Worm (Caenorhabditis elegans) whole organism, L3 larva: Measurements from ENCODE around the gene F10C1.9.

ENCODE experiments used
- elt-1 ChIP-seq: fragments of 150-350 bp; optimal IDR thresholded peaks from 2 replicates; lab custom pipeline; 2014; ENCODE audit warnings: missing biosample characterization, missing genetic modification characterization
- lin-39 ChIP-seq: fragments of 150-350 bp; optimal IDR thresholded peaks from 2 replicates; lab custom pipeline; 2018; ENCODE audit warnings: missing biosample characterization, missing genetic modification reagents, missing genetic modification characterization
- mdl-1 ChIP-seq: fragments of 150-350 bp; optimal IDR thresholded peaks from 2 replicates; lab custom pipeline; 2014; ENCODE audit warnings: missing biosample characterization, missing genetic modification characterization
- nhr-43 ChIP-seq: sonication (generic microtip); optimal IDR thresholded peaks from 2 replicates; lab custom pipeline; 2016; ENCODE audit warnings: mild to moderate bottlenecking, missing genetic modification characterization, missing compliant biosample characterization; ENCODE audit not compliant: poor library complexity, severe bottlenecking
- pha-4 ChIP-seq: fragments of 150-350 bp; optimal IDR thresholded peaks from 2 replicates; lab custom pipeline; 2014; ENCODE audit warnings: missing biosample characterization, missing genetic modification reagents, missing genetic modification characterization
- pqm-1 ChIP-seq: fragments of 150-350 bp; optimal IDR thresholded peaks from 2 replicates; lab custom pipeline; 2017; ENCODE audit warnings: missing biosample characterization, missing genetic modification characterization, inconsistent platforms
- skn-1 ChIP-seq: fragments of 150-350 bp; optimal IDR thresholded peaks from 2 replicates; lab custom pipeline; 2014; ENCODE audit warnings: missing biosample characterization, missing genetic modification characterization
- snpc-4 ChIP-seq: fragments of 150-350 bp; optimal IDR thresholded peaks from 2 replicates; lab custom pipeline; 2014; ENCODE audit warnings: missing biosample characterization, missing genetic modification characterization
- unc-62 ChIP-seq: fragments of 150-350 bp; sonication (generic microtip); optimal IDR thresholded peaks from 4 replicates; lab custom pipeline; 2014; ENCODE audit warnings: missing biosample characterization, missing genetic modification reagents, missing genetic modification characterization
- ztf-4 ChIP-seq: fragments of 150-350 bp; optimal IDR thresholded peaks from 2 replicates; lab custom pipeline; 2014; ENCODE audit warnings: missing biosample characterization, missing genetic modification characterization

- TF ChIP-seq unc-62 (GFP tag; lab: Kevin White, UChicago) = no peak
- no peak for TF ChIP-seq elt-1 (tag; lab: Kevin White, UChicago)
- peak; percentile 43 for TF ChIP-seq skn-1 (tag; lab: Kevin White, UChicago)
- peak; percentile 15 for TF ChIP-seq snpc-4 (tag; lab: Kevin White, UChicago)
- peak; percentile 24 for TF ChIP-seq nhr-43
- no peak for TF ChIP-seq ztf-4 (tag; lab: Kevin White, UChicago)
- peak; percentile 24 for TF ChIP-seq pha-4
- peak; percentile 81 for TF ChIP-seq lin-39 (tag; lab: Kevin White, UChicago)
- no peak for TF ChIP-seq pqm-1 (tag; lab: Kevin White, UChicago)
- peak; percentile 3 for TF ChIP-seq mdl-1 (tag; lab: Kevin White, UChicago)
These were observed 37.1 kb upstream of the F10C1.9 start, which contains the start of gene K05F1.6 for ce11 chrII:5781935-5782921.
